Fruit fly (Drosophila melanogaster) S2 (cell line): ENCODE results near the gene DNAlig3.

ENCODE experiments used
- CG8478 ChIP-seq: fragments of >200 bp; optimal IDR thresholded peaks from 2 replicates; lab custom pipeline; 2018
- CTCF ChIP-seq, 2 experiments: fragments of >200 bp; optimal IDR thresholded peaks; 2 replicates each; lab custom pipeline; 2018

Gene DNAlig3

DNA sequence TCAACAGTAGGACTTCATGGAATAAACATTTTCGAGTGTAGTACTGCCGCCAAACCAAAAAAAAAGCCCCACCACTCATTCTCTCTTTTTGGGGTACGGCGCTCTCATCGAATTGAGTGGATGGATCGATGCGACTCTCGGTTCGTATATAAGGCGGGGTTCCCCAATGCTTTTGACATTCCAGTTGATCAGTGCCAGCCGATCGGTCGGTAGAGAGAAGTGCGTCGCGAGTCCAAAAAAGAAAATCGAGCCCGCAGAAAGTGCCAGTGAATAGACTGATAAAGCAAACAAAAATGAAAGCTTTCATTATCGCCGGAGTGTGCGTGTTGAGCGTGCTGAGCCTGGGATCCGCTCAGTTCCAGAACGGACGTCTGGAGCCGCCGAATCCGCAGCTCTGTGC lies 41.8 kb downstream of the DNAlig3 start, which contains the start of gene CG4115:
Gene CG4115 (plus strand): TSS at position 172 of the 400 bp plus-strand sequence.
- TF ChIP-seq CTCF (optimal IDR thresholded peaks at IDR 0.05; lab: Kevin White, UChicago) (no peak), CG8478 (lab: Kevin White, UChicago) (no peak)

- TF ChIP-seq CTCF (optimal IDR thresholded peaks at IDR 0.05; lab: Kevin White, UChicago), result peak in 1 of 2 experiments; percentile 29
- TF ChIP-seq CG8478 (lab: Kevin White, UChicago), result no peak
Observed at dm6 chr3R:12356044-12356443, 45.6 kb downstream of the DNAlig3 start, which contains the start of gene MBD-R2. MBD-R2 (minus strand) TSS chr3R:12356265.

- TF ChIP-seq CG8478 (lab: Kevin White, UChicago) (no peak), CTCF (optimal IDR thresholded peaks at IDR 0.05; lab: Kevin White, UChicago) (no peak)
Observed at dm6 chr3R:12352003-12352402, 49.6 kb downstream of the DNAlig3 start, which contains the start of gene CG10041. CG10041 (minus strand) TSS chr3R:12352103.

dm6 chr3R:12350497-12350896 lies 51.1 kb downstream of the DNAlig3 start, which contains the start of gene CG10038:
CG10038 (minus strand) TSS chr3R:12350644.
- no peak for TF ChIP-seq CG8478 (lab: Kevin White, UChicago)
- peak; percentile 57 to 85 for TF ChIP-seq CTCF (optimal IDR thresholded peaks at IDR 0.05; lab: Kevin White, UChicago)
